Worm (Caenorhabditis elegans) whole organism, L3 larva: ENCODE results near the gene C34C12.7.

Source experiments
- ZK546.5 ChIP-seq: sonication (generic microtip); optimal IDR thresholded peaks from 2 replicates; lab custom pipeline; 2017; ENCODE audit warnings: missing biosample characterization, missing genetic modification characterization
- egl-5 ChIP-seq: fragments of 150-350 bp; optimal IDR thresholded peaks from 2 replicates; lab custom pipeline; 2017; ENCODE audit warnings: missing biosample characterization, missing genetic modification reagents, missing genetic modification characterization, inconsistent platforms
- mml-1 ChIP-seq: fragments of 150-350 bp; sonication (generic microtip); optimal IDR thresholded peaks from 3 replicates; lab custom pipeline; 2014; ENCODE audit warnings: missing biosample characterization, missing genetic modification characterization
- nhr-67 ChIP-seq: fragments of 150-350 bp; optimal IDR thresholded peaks from 2 replicates; lab custom pipeline; 2014; ENCODE audit warnings: missing biosample characterization, missing genetic modification characterization
- unc-62 ChIP-seq: fragments of 150-350 bp; sonication (generic microtip); optimal IDR thresholded peaks from 4 replicates; lab custom pipeline; 2014; ENCODE audit warnings: missing biosample characterization, missing genetic modification reagents, missing genetic modification characterization
- zag-1 ChIP-seq: fragments of 150-350 bp; optimal IDR thresholded peaks from 2 replicates; lab custom pipeline; 2014; ENCODE audit warnings: missing biosample characterization, missing genetic modification characterization

DNA sequence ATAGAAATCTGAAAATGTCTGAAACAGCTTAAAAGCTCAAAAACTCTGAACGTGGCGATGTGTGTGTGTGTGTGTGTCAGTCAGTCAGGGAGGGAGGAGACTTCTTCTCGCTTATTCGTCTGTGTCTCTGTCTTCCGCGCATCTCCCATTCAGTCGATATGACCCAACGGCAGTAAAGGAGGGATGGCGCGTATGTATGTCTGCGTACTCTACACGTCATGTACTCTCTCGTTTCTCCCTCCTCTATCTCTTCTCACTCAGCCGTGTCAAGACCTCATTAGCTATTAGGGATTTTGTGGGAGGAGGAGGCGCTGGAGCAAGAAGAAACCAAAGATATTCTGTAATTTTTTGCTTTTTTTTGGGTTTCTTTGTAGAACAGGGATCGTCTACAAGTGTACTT is 43.9 kb upstream of the C34C12.7 start:
- TF ChIP-seq ZK546.5 (no peak), unc-62 (GFP tag; lab: Kevin White, UChicago) (peak; percentile 46), zag-1 (tag; lab: Kevin White, UChicago) (no peak), egl-5 (tag; lab: Kevin White, UChicago) (peak; percentile 21), mml-1 (tag; lab: Kevin White, UChicago) (no peak), nhr-67 (no peak)
